Worm (Caenorhabditis elegans): ENCODE results near the gene F32F2.4.

The F32F2.4 gene

DNA sequence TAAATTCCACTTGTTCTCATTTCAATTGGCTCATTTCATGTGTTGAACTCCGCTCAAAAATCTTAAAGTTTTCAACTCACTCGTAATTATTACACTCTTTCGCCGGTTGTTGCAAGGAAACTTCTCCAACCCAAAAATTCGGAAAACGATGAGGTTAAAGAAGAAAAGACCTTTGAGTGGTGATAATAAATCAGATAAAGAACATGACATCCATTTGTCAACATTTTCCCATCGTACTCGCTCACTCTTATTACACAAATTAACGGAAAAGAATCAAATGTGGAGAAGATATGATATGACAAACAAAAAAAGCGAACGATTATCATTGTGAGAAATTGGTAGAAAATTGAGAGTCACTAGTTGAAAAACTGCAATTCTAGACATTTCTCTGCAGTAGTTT, 9.2 kb downstream of the F32F2.4 start:
- TF ChIP-seq cog-1 (tag; optimal IDR thresholded peaks at IDR 0.05) (no peak), med-1 (GFP tag; optimal IDR thresholded peaks at IDR 0.05; ENCODE audit: insufficient read depth) (no peak), ztf-29 (GFP tag; IDR thresholded peaks at IDR 0.05) (no peak), T22C8.4 (GFP tag; IDR thresholded peaks at IDR 0.05) (no peak), ztf-23 (GFP tag; IDR thresholded peaks at IDR 0.05) (no peak), klf-2 (GFP tag; conservative IDR thresholded peaks at IDR 0.05) (no peak), flt-1 (GFP tag; IDR thresholded peaks at IDR 0.05) (no peak), ref-1 (GFP tag; conservative IDR thresholded peaks at IDR 0.05) (no peak), tab-1 (GFP tag; IDR thresholded peaks at IDR 0.05) (no peak)

DNA sequence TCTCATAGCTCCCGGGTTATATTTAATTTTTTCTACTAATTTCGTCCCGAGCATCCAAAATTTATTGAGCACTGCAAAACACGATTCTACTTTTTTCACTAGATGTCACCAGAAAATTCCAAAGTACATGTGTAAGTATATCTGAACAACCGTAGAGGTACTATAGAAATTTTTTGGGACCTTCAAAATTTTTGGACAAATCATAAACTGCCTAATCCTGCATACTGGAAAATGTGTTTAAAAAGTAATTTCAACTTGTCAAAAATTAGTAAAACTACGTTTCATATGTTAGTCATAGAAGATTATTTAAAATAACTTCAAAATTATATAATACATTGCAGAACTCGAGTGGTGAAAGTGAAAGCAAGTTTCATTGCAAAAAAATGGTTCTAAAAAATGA, 10.5 kb downstream of the F32F2.4 start:
- no peak for TF ChIP-seq med-1 (GFP tag; optimal IDR thresholded peaks at IDR 0.05; ENCODE audit: insufficient read depth)
- TF ChIP-seq T22C8.4 (GFP tag; IDR thresholded peaks at IDR 0.05) = no peak
- no peak for TF ChIP-seq cog-1 (tag; optimal IDR thresholded peaks at IDR 0.05)
- TF ChIP-seq ztf-29 (GFP tag; IDR thresholded peaks at IDR 0.05) = no peak
- no peak for TF ChIP-seq tab-1 (GFP tag; IDR thresholded peaks at IDR 0.05)
- no peak for TF ChIP-seq ref-1 (GFP tag; conservative IDR thresholded peaks at IDR 0.05)
- TF ChIP-seq klf-2 (GFP tag; conservative IDR thresholded peaks at IDR 0.05) = no peak
- no peak for TF ChIP-seq ztf-23 (GFP tag; IDR thresholded peaks at IDR 0.05)
- TF ChIP-seq flt-1 (GFP tag; IDR thresholded peaks at IDR 0.05) = no peak

DNA sequence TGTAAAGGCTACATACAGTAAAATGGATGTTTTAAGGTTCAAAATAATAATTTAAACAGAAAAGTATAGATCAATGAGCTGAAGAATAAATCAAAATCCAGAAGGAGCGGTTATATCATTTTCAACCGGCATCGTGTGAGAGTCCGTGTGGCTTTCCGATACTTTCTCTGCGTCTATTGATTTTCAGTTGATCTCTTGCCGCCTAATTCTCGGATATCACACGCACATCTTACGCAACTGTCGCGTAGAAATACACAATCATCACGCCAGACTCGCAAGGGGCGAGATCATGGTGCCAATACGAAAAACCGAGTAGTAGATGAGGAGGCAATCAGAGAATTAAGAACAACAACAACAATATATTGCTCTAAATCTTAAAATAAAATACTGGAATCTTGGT, 12.8 kb downstream of the F32F2.4 start:
- no peak for TF ChIP-seq flt-1 (GFP tag; IDR thresholded peaks at IDR 0.05)
- no peak for TF ChIP-seq cog-1 (tag; optimal IDR thresholded peaks at IDR 0.05)
- no peak for TF ChIP-seq tab-1 (GFP tag; IDR thresholded peaks at IDR 0.05)
- no peak for TF ChIP-seq T22C8.4 (GFP tag; IDR thresholded peaks at IDR 0.05)
- no peak for TF ChIP-seq ref-1 (GFP tag; conservative IDR thresholded peaks at IDR 0.05)
- TF ChIP-seq klf-2 (GFP tag; conservative IDR thresholded peaks at IDR 0.05) = no peak
- TF ChIP-seq med-1 (GFP tag; optimal IDR thresholded peaks at IDR 0.05; ENCODE audit: insufficient read depth) = no peak
- no peak for TF ChIP-seq ztf-23 (GFP tag; IDR thresholded peaks at IDR 0.05)
- no peak for TF ChIP-seq ztf-29 (GFP tag; IDR thresholded peaks at IDR 0.05)

DNA sequence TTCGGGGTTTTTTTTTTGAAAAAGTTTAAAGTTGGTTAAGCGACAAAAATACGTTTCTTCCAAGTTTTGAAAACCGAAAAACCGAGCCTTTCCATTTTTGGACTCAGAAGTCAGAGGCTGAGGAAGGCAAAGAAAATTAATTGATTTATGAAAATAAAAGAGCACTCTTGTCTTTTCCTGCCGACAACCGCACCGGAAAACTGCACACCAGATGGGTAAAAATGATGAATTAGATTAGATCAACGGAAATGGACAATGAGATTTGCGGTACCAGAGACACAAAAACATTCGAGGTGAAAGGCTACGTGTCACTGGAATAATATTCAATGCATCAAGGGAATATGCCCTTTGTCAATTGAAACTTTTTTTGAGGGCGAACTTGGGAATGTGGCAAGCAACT, 18.4 kb downstream of the F32F2.4 start:
- no peak for TF ChIP-seq flt-1 (GFP tag; IDR thresholded peaks at IDR 0.05)
- no peak for TF ChIP-seq tab-1 (GFP tag; IDR thresholded peaks at IDR 0.05)
- TF ChIP-seq klf-2 (GFP tag; conservative IDR thresholded peaks at IDR 0.05) = no peak
- no peak for TF ChIP-seq med-1 (GFP tag; optimal IDR thresholded peaks at IDR 0.05; ENCODE audit: insufficient read depth)

DNA sequence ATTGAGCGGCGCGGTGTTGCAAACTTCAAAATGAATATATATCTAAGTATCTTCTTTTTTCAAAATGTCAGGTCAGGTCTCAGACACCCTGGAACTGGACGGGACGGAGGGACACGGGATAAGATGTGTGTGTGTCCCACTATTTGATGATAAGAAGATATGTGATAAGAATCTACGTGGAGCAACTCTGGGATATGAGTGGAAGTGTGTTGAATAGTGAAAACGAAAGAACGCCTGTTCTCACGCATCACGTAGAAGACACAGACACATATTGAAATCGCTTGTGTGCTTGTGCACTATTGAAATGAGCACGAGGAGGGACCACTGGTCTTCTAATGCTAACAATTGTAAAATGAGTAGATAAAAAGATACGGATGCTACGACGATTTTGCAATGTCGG, 19.8 kb downstream of the F32F2.4 start, which contains the start of gene uig-1:
Gene uig-1 (minus strand): TSS at position 120 of the 400 bp plus-strand sequence.
- TF ChIP-seq flt-1 (GFP tag; IDR thresholded peaks at IDR 0.05) (no peak), cog-1 (tag; optimal IDR thresholded peaks at IDR 0.05) (no peak), ref-1 (GFP tag; conservative IDR thresholded peaks at IDR 0.05) (no peak), T22C8.4 (GFP tag; IDR thresholded peaks at IDR 0.05) (no peak), ztf-29 (GFP tag; IDR thresholded peaks at IDR 0.05) (no peak), klf-2 (GFP tag; conservative IDR thresholded peaks at IDR 0.05) (no peak), tab-1 (GFP tag; IDR thresholded peaks at IDR 0.05) (no peak), med-1 (GFP tag; optimal IDR thresholded peaks at IDR 0.05; ENCODE audit: insufficient read depth) (no peak), ztf-23 (GFP tag; IDR thresholded peaks at IDR 0.05) (no peak)

DNA sequence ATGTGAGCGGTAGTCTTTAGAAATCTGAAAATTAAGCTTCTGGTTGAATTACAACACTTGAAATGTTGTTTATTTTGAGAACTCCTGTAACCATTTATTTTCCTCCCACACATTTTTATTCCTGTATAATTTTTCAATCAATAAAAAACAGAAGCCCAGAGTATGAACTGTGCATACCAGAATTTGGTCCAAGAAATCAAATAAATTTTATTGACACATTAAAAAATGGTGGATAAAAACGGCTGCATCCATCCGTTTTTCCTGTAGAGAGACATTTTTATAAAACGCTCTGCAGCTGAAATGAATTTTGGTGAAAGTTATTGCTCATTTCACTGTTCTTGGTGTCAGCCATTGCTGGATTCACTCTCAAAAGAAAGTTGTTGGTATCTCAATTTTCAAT, 21.2 kb downstream of the F32F2.4 start, which contains the start of gene C26E1.1:
Gene C26E1.1 (plus strand): TSS at position 301 of the 400 bp plus-strand sequence.
- TF ChIP-seq flt-1 (GFP tag; IDR thresholded peaks at IDR 0.05) (no peak), ztf-29 (GFP tag; IDR thresholded peaks at IDR 0.05) (no peak), ref-1 (GFP tag; conservative IDR thresholded peaks at IDR 0.05) (no peak), klf-2 (GFP tag; conservative IDR thresholded peaks at IDR 0.05) (no peak), ztf-23 (GFP tag; IDR thresholded peaks at IDR 0.05) (no peak), T22C8.4 (GFP tag; IDR thresholded peaks at IDR 0.05) (no peak), tab-1 (GFP tag; IDR thresholded peaks at IDR 0.05) (no peak), cog-1 (tag; optimal IDR thresholded peaks at IDR 0.05) (no peak), med-1 (GFP tag; optimal IDR thresholded peaks at IDR 0.05; ENCODE audit: insufficient read depth) (no peak)

DNA sequence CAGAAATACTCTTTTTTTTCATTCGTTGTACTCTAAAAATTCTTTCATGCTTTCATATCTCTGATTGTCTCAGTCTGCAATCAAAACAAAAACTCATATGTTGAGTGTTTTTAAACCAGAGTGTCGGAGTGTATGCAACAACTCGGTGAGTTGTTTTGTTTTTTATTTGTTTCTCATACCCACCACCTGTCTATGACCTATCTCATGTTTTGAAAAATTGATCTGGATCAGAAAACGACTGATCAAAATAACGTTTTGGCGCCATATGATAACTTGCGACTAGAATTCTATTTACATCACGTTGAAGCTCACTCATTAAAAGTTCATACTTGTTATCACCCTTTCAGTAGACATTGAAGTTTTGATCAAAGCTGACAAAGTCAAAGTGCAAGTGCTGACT, 22.6 kb downstream of the F32F2.4 start:
- no peak for TF ChIP-seq tab-1 (GFP tag; IDR thresholded peaks at IDR 0.05)
- no peak for TF ChIP-seq flt-1 (GFP tag; IDR thresholded peaks at IDR 0.05)
- TF ChIP-seq ztf-29 (GFP tag; IDR thresholded peaks at IDR 0.05) = no peak
- no peak for TF ChIP-seq T22C8.4 (GFP tag; IDR thresholded peaks at IDR 0.05)
- no peak for TF ChIP-seq cog-1 (tag; optimal IDR thresholded peaks at IDR 0.05)
- TF ChIP-seq med-1 (GFP tag; optimal IDR thresholded peaks at IDR 0.05; ENCODE audit: insufficient read depth) = no peak

DNA sequence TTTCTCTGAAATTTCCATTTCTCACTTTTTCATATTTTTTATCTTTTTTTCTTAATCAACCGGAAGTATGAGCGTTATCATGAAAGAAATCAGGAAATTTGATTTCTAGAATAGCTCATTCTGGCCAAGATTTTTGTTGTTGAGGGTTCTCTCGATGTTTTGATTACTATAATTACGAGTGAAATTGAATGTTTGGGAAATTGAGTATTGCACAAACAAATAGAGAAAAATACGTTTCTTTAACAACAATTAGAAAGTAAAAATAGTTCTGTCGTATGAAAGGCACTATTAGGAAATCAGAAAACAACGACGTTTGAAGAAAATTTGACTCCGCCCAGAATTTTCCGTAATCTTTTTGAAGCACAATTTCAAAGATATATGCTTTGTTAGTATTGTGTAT, 23.3 kb downstream of the F32F2.4 start:
- TF ChIP-seq cog-1 (tag; optimal IDR thresholded peaks at IDR 0.05) (no peak), ztf-23 (GFP tag; IDR thresholded peaks at IDR 0.05) (no peak), tab-1 (GFP tag; IDR thresholded peaks at IDR 0.05) (no peak), ref-1 (GFP tag; conservative IDR thresholded peaks at IDR 0.05) (no peak), med-1 (GFP tag; optimal IDR thresholded peaks at IDR 0.05; ENCODE audit: insufficient read depth) (no peak), klf-2 (GFP tag; conservative IDR thresholded peaks at IDR 0.05) (no peak), ztf-29 (GFP tag; IDR thresholded peaks at IDR 0.05) (no peak), T22C8.4 (GFP tag; IDR thresholded peaks at IDR 0.05) (no peak), flt-1 (GFP tag; IDR thresholded peaks at IDR 0.05) (no peak)

DNA sequence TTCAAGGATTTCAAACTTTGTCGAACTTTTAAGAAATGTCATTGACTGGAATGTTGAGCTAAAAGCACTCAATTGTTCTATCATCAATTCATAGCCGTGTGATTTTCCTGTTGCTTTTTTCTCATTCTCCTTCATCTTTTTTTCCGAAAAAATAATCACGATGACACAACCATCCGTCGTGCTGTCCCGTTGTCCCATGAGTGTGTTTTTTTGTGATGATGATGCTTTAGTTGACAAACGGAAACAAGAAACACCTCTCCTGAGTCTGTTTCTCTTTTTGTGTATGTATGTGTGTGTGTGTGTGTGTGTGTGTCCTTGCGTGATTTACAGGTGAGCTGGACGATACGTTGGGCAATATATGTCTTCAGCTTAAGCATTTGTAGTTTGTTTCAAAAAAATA, 24.4 kb downstream of the F32F2.4 start:
- no peak for TF ChIP-seq ref-1 (GFP tag; conservative IDR thresholded peaks at IDR 0.05)
- TF ChIP-seq med-1 (GFP tag; optimal IDR thresholded peaks at IDR 0.05; ENCODE audit: insufficient read depth) = no peak
- no peak for TF ChIP-seq T22C8.4 (GFP tag; IDR thresholded peaks at IDR 0.05)
- no peak for TF ChIP-seq ztf-23 (GFP tag; IDR thresholded peaks at IDR 0.05)
- TF ChIP-seq flt-1 (GFP tag; IDR thresholded peaks at IDR 0.05) = no peak
- TF ChIP-seq ztf-29 (GFP tag; IDR thresholded peaks at IDR 0.05) = no peak
- TF ChIP-seq klf-2 (GFP tag; conservative IDR thresholded peaks at IDR 0.05) = no peak
- TF ChIP-seq cog-1 (tag; optimal IDR thresholded peaks at IDR 0.05) = no peak
- no peak for TF ChIP-seq tab-1 (GFP tag; IDR thresholded peaks at IDR 0.05)

DNA sequence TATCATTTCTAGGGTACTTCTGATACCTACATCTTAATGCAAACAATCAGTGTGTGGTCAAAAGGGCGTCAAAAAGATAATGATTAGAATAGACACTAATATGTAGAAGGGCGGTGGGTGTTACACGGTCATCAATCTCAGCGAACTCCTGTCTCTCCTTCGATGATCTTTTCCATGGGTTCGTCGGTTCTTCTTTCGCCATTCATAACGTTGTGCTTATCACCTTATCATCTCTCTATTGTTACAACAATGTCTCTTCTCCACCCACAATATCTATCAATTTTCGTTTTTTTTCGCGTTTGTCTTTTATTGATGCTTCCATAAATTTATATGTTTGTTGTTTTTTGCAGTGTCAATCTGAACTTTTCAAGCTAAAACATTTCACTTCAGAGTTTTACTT, 25.4 kb downstream of the F32F2.4 start, which contains the start of gene ceh-79:
Gene ceh-79 (plus strand): TSS at position 391 of the 400 bp plus-strand sequence.
- TF ChIP-seq tab-1 (GFP tag; IDR thresholded peaks at IDR 0.05) = no peak
- no peak for TF ChIP-seq ref-1 (GFP tag; conservative IDR thresholded peaks at IDR 0.05)
- no peak for TF ChIP-seq med-1 (GFP tag; optimal IDR thresholded peaks at IDR 0.05; ENCODE audit: insufficient read depth)
- no peak for TF ChIP-seq flt-1 (GFP tag; IDR thresholded peaks at IDR 0.05)
- no peak for TF ChIP-seq ztf-23 (GFP tag; IDR thresholded peaks at IDR 0.05)
- no peak for TF ChIP-seq klf-2 (GFP tag; conservative IDR thresholded peaks at IDR 0.05)
- TF ChIP-seq T22C8.4 (GFP tag; IDR thresholded peaks at IDR 0.05) = no peak
- TF ChIP-seq cog-1 (tag; optimal IDR thresholded peaks at IDR 0.05) = no peak
- no peak for TF ChIP-seq ztf-29 (GFP tag; IDR thresholded peaks at IDR 0.05)
